ENCODE assay signal across 1 fruit fly cellular context in genomic region chr3L:540432-540973, dm6.
A peak's percentile ranks its signal among the peaks of the same experiment; 100 is the strongest.
TF ChIP-seq lines count a peak whose summit lies in the region.

TSS of gene klar (minus strand) at chr3L:540614.
TSS of gene BORCS6 (plus strand) at chr3L:540851.

TF ChIP-seq in whole organism, embryonic, 481 proteins besides CTCF, POLR2A, EP300 and RAD21 (continued from another document and continues in another):
- TF ChIP-seq kay (GFP tag; optimal IDR thresholded peaks at IDR 0.05; lab: Kevin White, UChicago), result peak; percentile 55
- 0 out of 3 replicates have a peak, but pooled peaks have one; percentile 56 for TF ChIP-seq CG2889 (GFP tag; IDR thresholded peaks at IDR 0.05; lab: Robert Waterston, UW)
- peak; percentile 96 for TF ChIP-seq Sin3A (optimal IDR thresholded peaks at IDR 0.05; lab: Kevin White, UChicago)
- no peak for TF ChIP-seq CG3726 (GFP tag; IDR thresholded peaks at IDR 0.05; lab: Robert Waterston, UW)
- peak; percentile 72 for TF ChIP-seq slbo (GFP tag; IDR thresholded peaks at IDR 0.05; lab: Robert Waterston, UW)
- TF ChIP-seq CG30403 (GFP tag; optimal IDR thresholded peaks at IDR 0.05; lab: Kevin White, UChicago), result peak; percentile 74
- peak; percentile 10 for TF ChIP-seq gcm (GFP tag; optimal IDR thresholded peaks at IDR 0.05; lab: Kevin White, UChicago)
- peak; percentile 91 for TF ChIP-seq CG17186 (GFP tag; optimal IDR thresholded peaks at IDR 0.05; lab: Kevin White, UChicago)
- TF ChIP-seq CG4854 (GFP tag; optimal IDR thresholded peaks at IDR 0.05; lab: Kevin White, UChicago), result no peak
- peak; percentile 95 for TF ChIP-seq inv (GFP tag; IDR thresholded peaks at IDR 0.05; lab: Robert Waterston, UW; ENCODE audit: partially characterized antibody)
- TF ChIP-seq Ravus (GFP tag; IDR thresholded peaks at IDR 0.05; lab: Robert Waterston, UW), result no peak
- no peak for TF ChIP-seq CG1529 (GFP tag; optimal IDR thresholded peaks at IDR 0.05; lab: Kevin White, UChicago)
- TF ChIP-seq CG7839 (tag; optimal IDR thresholded peaks at IDR 0.05; lab: Kevin White, UChicago), result peak; percentile 55
- TF ChIP-seq CG12219 (GFP tag; optimal IDR thresholded peaks at IDR 0.05; lab: Kevin White, UChicago), result no peak
- no peak for TF ChIP-seq exex (tag; optimal IDR thresholded peaks at IDR 0.05; lab: Kevin White, UChicago)
- peak; percentile 97 for TF ChIP-seq bbx (GFP tag; IDR thresholded peaks at IDR 0.05; lab: Robert Waterston, UW; ENCODE audit: partially characterized antibody)
- peak; percentile 6 for TF ChIP-seq CG9437 (GFP tag; optimal IDR thresholded peaks at IDR 0.05; lab: Kevin White, UChicago)
- no peak for TF ChIP-seq CG8281 (tag; optimal IDR thresholded peaks at IDR 0.05; lab: Kevin White, UChicago)
- TF ChIP-seq vfl (GFP tag; optimal IDR thresholded peaks at IDR 0.05; lab: Kevin White, UChicago), result peak; percentile 66
- peak; percentile 94 for TF ChIP-seq tna (GFP tag; IDR thresholded peaks at IDR 0.05; lab: Robert Waterston, UW; ENCODE audit: partially characterized antibody)
- TF ChIP-seq Deaf1 (tag; optimal IDR thresholded peaks at IDR 0.05; lab: Kevin White, UChicago), result peak; percentile 66
- peak; percentile 97 for TF ChIP-seq Doc3 (GFP tag; IDR thresholded peaks at IDR 0.05; lab: Robert Waterston, UW; ENCODE audit: partially characterized antibody)
- no peak for TF ChIP-seq croc (GFP tag; conservative IDR thresholded peaks at IDR 0.05; lab: Robert Waterston, UW)
- peak; percentile 43 for TF ChIP-seq CG18011 (GFP tag; optimal IDR thresholded peaks at IDR 0.05; lab: Kevin White, UChicago)
- no peak for TF ChIP-seq ATbp (GFP tag; optimal IDR thresholded peaks at IDR 0.05; lab: Kevin White, UChicago)
- TF ChIP-seq CG6765 (GFP tag; optimal IDR thresholded peaks at IDR 0.05; lab: Kevin White, UChicago), result peak; percentile 53
- peak; percentile 37 for TF ChIP-seq fu2 (GFP tag; optimal IDR thresholded peaks at IDR 0.05; lab: Kevin White, UChicago)
- peak; percentile 43 for TF ChIP-seq unpg (GFP tag; optimal IDR thresholded peaks at IDR 0.05; lab: Kevin White, UChicago)
- TF ChIP-seq CG8478 (optimal IDR thresholded peaks at IDR 0.05; lab: Kevin White, UChicago), result no peak
- TF ChIP-seq sob (GFP tag; IDR thresholded peaks at IDR 0.05; lab: Robert Waterston, UW), result peak; percentile 59
- peak; percentile 46 for TF ChIP-seq CG8944 (GFP tag; optimal IDR thresholded peaks at IDR 0.05; lab: Kevin White, UChicago)
- peak; percentile 45 for TF ChIP-seq nerfin-1 (tag; optimal IDR thresholded peaks at IDR 0.05; lab: Kevin White, UChicago)
- peak; percentile 39 for TF ChIP-seq CG2202 (tag; optimal IDR thresholded peaks at IDR 0.05; lab: Kevin White, UChicago)
- peak; percentile 66 for TF ChIP-seq gem (tag; optimal IDR thresholded peaks at IDR 0.05; lab: Kevin White, UChicago)
- no peak; the same call in 1 of the 2 replicates for TF ChIP-seq E2f1 (GFP tag; IDR thresholded peaks at IDR 0.05; lab: Robert Waterston, UW)
- peak; percentile 53 for TF ChIP-seq Fer1 (GFP tag; optimal IDR thresholded peaks at IDR 0.05; lab: Kevin White, UChicago)
- peak; percentile 51 for TF ChIP-seq kni (GFP tag; optimal IDR thresholded peaks at IDR 0.05; lab: Kevin White, UChicago)
- peak; percentile 87 for TF ChIP-seq Dref (GFP tag; IDR thresholded peaks at IDR 0.05; lab: Robert Waterston, UW)
- peak; percentile 0 for TF ChIP-seq CG6683 (GFP tag; optimal IDR thresholded peaks at IDR 0.05; lab: Kevin White, UChicago)
- TF ChIP-seq CG1602 (GFP tag; optimal IDR thresholded peaks at IDR 0.05; lab: Kevin White, UChicago), result peak; percentile 43
- TF ChIP-seq Pdp1 (GFP tag; optimal IDR thresholded peaks at IDR 0.05; lab: Kevin White, UChicago), result peak; percentile 50 to 70
- peak; percentile 63 for TF ChIP-seq Max (GFP tag; optimal IDR thresholded peaks at IDR 0.05; lab: Kevin White, UChicago)
- no peak for TF ChIP-seq tap (tag; optimal IDR thresholded peaks at IDR 0.05; lab: Kevin White, UChicago)
- TF ChIP-seq HLH3B (GFP tag; IDR thresholded peaks at IDR 0.05; lab: Robert Waterston, UW), result 0 out of 2 replicates have a peak, but pooled peaks have one; percentile 20
- peak; percentile 20 for TF ChIP-seq slou (GFP tag; optimal IDR thresholded peaks at IDR 0.05; lab: Kevin White, UChicago)
- TF ChIP-seq CG11085 (GFP tag; IDR thresholded peaks at IDR 0.05; lab: Robert Waterston, UW), result no peak
- TF ChIP-seq CG10209 (GFP tag; optimal IDR thresholded peaks at IDR 0.05; lab: Kevin White, UChicago), result peak; percentile 3
- peak; percentile 59 for TF ChIP-seq Atf3 (GFP tag; optimal IDR thresholded peaks at IDR 0.05; lab: Kevin White, UChicago)
- TF ChIP-seq CG31388 (GFP tag; optimal IDR thresholded peaks at IDR 0.05; lab: Kevin White, UChicago), result no peak
- peak in 1 of 2 experiments; percentile 26 for TF ChIP-seq bsh (GFP tag; optimal IDR thresholded peaks at IDR 0.05; lab: Kevin White, UChicago)
- TF ChIP-seq CG13624 (GFP tag; optimal IDR thresholded peaks at IDR 0.05; lab: Kevin White, UChicago), result peak; percentile 65
- TF ChIP-seq chif (GFP tag; optimal IDR thresholded peaks at IDR 0.05; lab: Kevin White, UChicago), result peak; percentile 38 to 54
- TF ChIP-seq Oli (tag; optimal IDR thresholded peaks at IDR 0.05; lab: Kevin White, UChicago), result peak; percentile 36
- no peak for TF ChIP-seq CG14965 (GFP tag; optimal IDR thresholded peaks at IDR 0.05; lab: Kevin White, UChicago; ENCODE audit: borderline replicate concordance)
- TF ChIP-seq CG7745 (tag; optimal IDR thresholded peaks at IDR 0.05; lab: Kevin White, UChicago), result no peak
- peak; percentile 77 for TF ChIP-seq zfh2 (GFP tag; optimal IDR thresholded peaks at IDR 0.05; lab: Kevin White, UChicago)
- TF ChIP-seq Dbx (GFP tag; IDR thresholded peaks at IDR 0.05; lab: Robert Waterston, UW), result peak; percentile 68
- TF ChIP-seq CG7963 (GFP tag; IDR thresholded peaks at IDR 0.05; lab: Robert Waterston, UW; ENCODE audit: partially characterized antibody), result peak; percentile 92
- TF ChIP-seq danr (GFP tag; IDR thresholded peaks at IDR 0.05; lab: Robert Waterston, UW), result no peak
- no peak; the same call in 1 of the 2 replicates for TF ChIP-seq lmd (GFP tag; IDR thresholded peaks at IDR 0.05; lab: Robert Waterston, UW)
- peak; percentile 42 to 63 for TF ChIP-seq Hr51 (GFP tag; optimal IDR thresholded peaks at IDR 0.05; lab: Kevin White, UChicago)
- peak; percentile 28 for TF ChIP-seq CG6813 (GFP tag; optimal IDR thresholded peaks at IDR 0.05; lab: Kevin White, UChicago)
- peak; percentile 98 for TF ChIP-seq CG16813 (GFP tag; IDR thresholded peaks at IDR 0.05; lab: Robert Waterston, UW; ENCODE audit: partially characterized antibody)
- TF ChIP-seq dmrt11E (tag; optimal IDR thresholded peaks at IDR 0.05; lab: Kevin White, UChicago), result peak; percentile 42
- TF ChIP-seq B-H1 (GFP tag; IDR thresholded peaks at IDR 0.05; lab: Robert Waterston, UW), result no peak
- peak; percentile 26 for TF ChIP-seq grn (GFP tag; optimal IDR thresholded peaks at IDR 0.05; lab: Kevin White, UChicago)
- peak; percentile 37 for TF ChIP-seq eyg (GFP tag; optimal IDR thresholded peaks at IDR 0.05; lab: Kevin White, UChicago)
- TF ChIP-seq hb (GFP tag; IDR thresholded peaks at IDR 0.05; lab: Robert Waterston, UW; ENCODE audit: partially characterized antibody), result peak; percentile 94
- TF ChIP-seq ftz-f1 (GFP tag; optimal IDR thresholded peaks at IDR 0.05; lab: Kevin White, UChicago), result no peak
- no peak for TF ChIP-seq usp (GFP tag; optimal IDR thresholded peaks at IDR 0.05; lab: Kevin White, UChicago)
- TF ChIP-seq NFAT (GFP tag; IDR thresholded peaks at IDR 0.05; lab: Robert Waterston, UW), result peak; percentile 19
- 0 out of 2 replicates have a peak, but pooled peaks have one; percentile 17 for TF ChIP-seq CG11247 (GFP tag; IDR thresholded peaks at IDR 0.05; lab: Robert Waterston, UW)
- TF ChIP-seq D19B (GFP tag; optimal IDR thresholded peaks at IDR 0.05; lab: Kevin White, UChicago), result no peak
- no peak for TF ChIP-seq Six4 (GFP tag; optimal IDR thresholded peaks at IDR 0.05; lab: Kevin White, UChicago)
- TF ChIP-seq CG7357 (GFP tag; IDR thresholded peaks at IDR 0.05; lab: Robert Waterston, UW), result peak; percentile 61; the same call in 2 of the 3 replicates
- TF ChIP-seq CG15011 (GFP tag; optimal IDR thresholded peaks at IDR 0.05; lab: Kevin White, UChicago), result no peak
- TF ChIP-seq ind (GFP tag; optimal IDR thresholded peaks at IDR 0.05; lab: Kevin White, UChicago), result peak; percentile 67
- TF ChIP-seq hbn (GFP tag; IDR thresholded peaks at IDR 0.05; lab: Robert Waterston, UW; ENCODE audit: partially characterized antibody), result peak; percentile 98
- TF ChIP-seq pb (GFP tag; optimal IDR thresholded peaks at IDR 0.05; lab: Kevin White, UChicago), result peak; percentile 27
- TF ChIP-seq CG10979 (tag; optimal IDR thresholded peaks at IDR 0.05; lab: Kevin White, UChicago), result peak; percentile 21
- TF ChIP-seq sens (GFP tag; lab: Kevin White, UChicago), result peak; percentile 97
- TF ChIP-seq Rfx (GFP tag; IDR thresholded peaks at IDR 0.05; lab: Robert Waterston, UW), result peak; percentile 51
- TF ChIP-seq CG42726 (GFP tag; IDR thresholded peaks at IDR 0.05; lab: Robert Waterston, UW; ENCODE audit: partially characterized antibody), result no peak; the same call in none of the 2 replicates
- peak; percentile 50 for TF ChIP-seq CG13123 (GFP tag; optimal IDR thresholded peaks at IDR 0.05; lab: Kevin White, UChicago)
- TF ChIP-seq grau (tag; optimal IDR thresholded peaks at IDR 0.05; lab: Kevin White, UChicago), result peak; percentile 63
- peak; percentile 63; the same call in 2 of the 3 replicates for TF ChIP-seq CG34422 (GFP tag; IDR thresholded peaks at IDR 0.05; lab: Robert Waterston, UW)
- no peak for TF ChIP-seq CG31224 (GFP tag; IDR thresholded peaks at IDR 0.05; lab: Robert Waterston, UW)
- peak; percentile 41 for TF ChIP-seq CrebB (tag; optimal IDR thresholded peaks at IDR 0.05; lab: Kevin White, UChicago)
- no peak for TF ChIP-seq zf30C (GFP tag; optimal IDR thresholded peaks at IDR 0.05; lab: Kevin White, UChicago)
- TF ChIP-seq BtbVII (GFP tag; optimal IDR thresholded peaks at IDR 0.05; lab: Kevin White, UChicago), result peak; percentile 63
- TF ChIP-seq mld (GFP tag; IDR thresholded peaks at IDR 0.05; lab: Robert Waterston, UW; ENCODE audit: partially characterized antibody), result peak; percentile 93
- TF ChIP-seq CG17612 (GFP tag; IDR thresholded peaks at IDR 0.05; lab: Robert Waterston, UW), result no peak
- peak; percentile 29 for TF ChIP-seq CG15269 (tag; optimal IDR thresholded peaks at IDR 0.05; lab: Kevin White, UChicago)
- TF ChIP-seq lola (GFP tag; optimal IDR thresholded peaks at IDR 0.05; lab: Kevin White, UChicago), result peak in 2 of 3 experiments; percentile 27 to 83
- TF ChIP-seq HLH54F (GFP tag; optimal IDR thresholded peaks at IDR 0.05; lab: Kevin White, UChicago), result peak; percentile 75
- peak; percentile 52 for TF ChIP-seq her (GFP tag; optimal IDR thresholded peaks at IDR 0.05; lab: Kevin White, UChicago)
- TF ChIP-seq lilli (GFP tag; optimal IDR thresholded peaks at IDR 0.05; lab: Kevin White, UChicago), result peak; percentile 82
- TF ChIP-seq CG2120 (GFP tag; optimal IDR thresholded peaks at IDR 0.05; lab: Kevin White, UChicago), result peak; percentile 86
- no peak for TF ChIP-seq CG5953 (GFP tag; IDR thresholded peaks at IDR 0.05; lab: Robert Waterston, UW)
- TF ChIP-seq cato (GFP tag; optimal IDR thresholded peaks at IDR 0.05; lab: Kevin White, UChicago; ENCODE audit: borderline replicate concordance), result no peak
- peak; percentile 23 for TF ChIP-seq CG5245 (GFP tag; optimal IDR thresholded peaks at IDR 0.05; lab: Kevin White, UChicago)
- peak; percentile 51; the same call in 1 of the 2 replicates for TF ChIP-seq seq (GFP tag; IDR thresholded peaks at IDR 0.05; lab: Robert Waterston, UW)
- peak; percentile 35 for TF ChIP-seq Dek (tag; optimal IDR thresholded peaks at IDR 0.05; lab: Kevin White, UChicago)
- peak; percentile 84 for TF ChIP-seq nmo (GFP tag; optimal IDR thresholded peaks at IDR 0.05; lab: Kevin White, UChicago)
- no peak for TF ChIP-seq bowl (GFP tag; IDR thresholded peaks at IDR 0.05; lab: Robert Waterston, UW)
- no peak for TF ChIP-seq bcd (GFP tag; optimal IDR thresholded peaks at IDR 0.05; lab: Kevin White, UChicago)
- peak; percentile 52 for TF ChIP-seq Dad (GFP tag; optimal IDR thresholded peaks at IDR 0.05; lab: Kevin White, UChicago)
- peak; percentile 69 for TF ChIP-seq sug (tag; optimal IDR thresholded peaks at IDR 0.05; lab: Kevin White, UChicago)
- TF ChIP-seq CG1792 (GFP tag; optimal IDR thresholded peaks at IDR 0.05; lab: Kevin White, UChicago), result peak; percentile 38
- no peak for TF ChIP-seq Mrtf (GFP tag; IDR thresholded peaks at IDR 0.05; lab: Robert Waterston, UW)
- TF ChIP-seq CG2116 (GFP tag; optimal IDR thresholded peaks at IDR 0.05; lab: Kevin White, UChicago), result peak; percentile 93
- no peak for TF ChIP-seq CG10959 (GFP tag; IDR thresholded peaks at IDR 0.05; lab: Robert Waterston, UW)
- TF ChIP-seq Chrac-16 (GFP tag; optimal IDR thresholded peaks at IDR 0.05; lab: Kevin White, UChicago), result peak; percentile 51
- peak; percentile 28 for TF ChIP-seq da (GFP tag; optimal IDR thresholded peaks at IDR 0.05; lab: Kevin White, UChicago)
- TF ChIP-seq ro (GFP tag; IDR thresholded peaks at IDR 0.05; lab: Robert Waterston, UW), result no peak
- TF ChIP-seq CG12769 (tag; optimal IDR thresholded peaks at IDR 0.05; lab: Kevin White, UChicago), result peak; percentile 81
- TF ChIP-seq CG10431 (GFP tag; optimal IDR thresholded peaks at IDR 0.05; lab: Kevin White, UChicago), result peak; percentile 38
- TF ChIP-seq scrt (GFP tag; optimal IDR thresholded peaks at IDR 0.05; lab: Kevin White, UChicago), result peak; percentile 23
- TF ChIP-seq Meics (GFP tag; optimal IDR thresholded peaks at IDR 0.05; lab: Kevin White, UChicago), result no peak
- TF ChIP-seq lab (GFP tag; optimal IDR thresholded peaks at IDR 0.05; lab: Kevin White, UChicago), result peak; percentile 54
- no peak for TF ChIP-seq CG43689 (GFP tag; IDR thresholded peaks at IDR 0.05; lab: Robert Waterston, UW)
- peak; percentile 89 for TF ChIP-seq CG1603 (tag; optimal IDR thresholded peaks at IDR 0.05; lab: Kevin White, UChicago)
- peak; percentile 54 for TF ChIP-seq Dip3 (GFP tag; optimal IDR thresholded peaks at IDR 0.05; lab: Kevin White, UChicago)
- TF ChIP-seq CG11560 (tag; IDR thresholded peaks at IDR 0.05; lab: Robert Waterston, UW), result peak; percentile 99
- TF ChIP-seq Jarid2 (GFP tag; optimal IDR thresholded peaks at IDR 0.05; lab: Kevin White, UChicago), result peak; percentile 94
- no peak for TF ChIP-seq oc (tag; optimal IDR thresholded peaks at IDR 0.05; lab: Kevin White, UChicago)
- TF ChIP-seq Oaz (GFP tag; IDR thresholded peaks at IDR 0.05; lab: Robert Waterston, UW), result no peak
- peak; percentile 87 for TF ChIP-seq CG9932 (GFP tag; IDR thresholded peaks at IDR 0.05; lab: Robert Waterston, UW)
- TF ChIP-seq CG1233 (GFP tag; optimal IDR thresholded peaks at IDR 0.05; lab: Kevin White, UChicago), result peak; percentile 22
- peak; percentile 2 for TF ChIP-seq Fer2 (tag; optimal IDR thresholded peaks at IDR 0.05; lab: Kevin White, UChicago)
